Worm (Caenorhabditis elegans): ENCODE results near the gene snb-6.
A peak's percentile ranks its signal among the peaks of the same experiment; 100 is the strongest.

- TF ChIP-seq nhr-237 (tag; optimal IDR thresholded peaks at IDR 0.05) (no peak), lsy-2 (tag; optimal IDR thresholded peaks at IDR 0.05) (no peak), fos-1 (tag; optimal IDR thresholded peaks at IDR 0.05) (no peak), pqm-1 (tag; optimal IDR thresholded peaks at IDR 0.05) (no peak), dpl-1 (GFP tag; optimal IDR thresholded peaks at IDR 0.05) (no peak), ztf-11 (tag; optimal IDR thresholded peaks at IDR 0.05) (no peak), pag-3 (tag; optimal IDR thresholded peaks at IDR 0.05; ENCODE audit: borderline replicate concordance, insufficient read depth) (no peak), zag-1 (tag; optimal IDR thresholded peaks at IDR 0.05) (no peak), nhr-11 (tag; optimal IDR thresholded peaks at IDR 0.05) (no peak), lin-13 (GFP tag; optimal IDR thresholded peaks at IDR 0.05) (peak; percentile 3), unc-62 (GFP tag; optimal IDR thresholded peaks at IDR 0.05) (no peak)
Observed at ce11 chrII:8820126-8820972, 39.1 kb downstream of the snb-6 start.
